Worm (Caenorhabditis elegans) whole organism, midembryonic: ENCODE results near the gene idpp-13.

Source experiments
- T22C8.4 ChIP-seq: fragments of 200-800 bp; sonication (Bioruptor generic); IDR thresholded peaks from 2 replicates; pipeline ENCODE4 v1.3.6; 2022; ENCODE audit warnings: missing genetic modification characterization, missing compliant biosample characterization
- cog-1 ChIP-seq: sonication (generic microtip); optimal IDR thresholded peaks from 2 replicates; lab custom pipeline; 2016; ENCODE audit warnings: missing genetic modification characterization, missing compliant biosample characterization
- klf-2 ChIP-seq: fragments of 200-800 bp; sonication (Bioruptor generic); conservative IDR thresholded peaks from 2 replicates; pipeline ENCODE4 v1.3.6; 2022; ENCODE audit warnings: missing genetic modification reagents, missing genetic modification characterization, missing compliant biosample characterization
- med-1 ChIP-seq: sonication (generic microtip); optimal IDR thresholded peaks from 2 replicates; lab custom pipeline; 2017; ENCODE audit warnings: missing genetic modification characterization, mild to moderate bottlenecking, missing compliant biosample characterization, antibody characterized with exemption, missing genetic modification reagents; ENCODE audit not compliant: insufficient read depth
- tab-1 ChIP-seq: fragments of 200-800 bp; sonication (Bioruptor generic); IDR thresholded peaks from 2 replicates; pipeline ENCODE4 v1.3.6; 2022; ENCODE audit warnings: missing genetic modification characterization, missing compliant biosample characterization
- ztf-23 ChIP-seq: fragments of 200-800 bp; sonication (Bioruptor generic); IDR thresholded peaks from 2 replicates; pipeline ENCODE4 v1.3.6; 2022; ENCODE audit warnings: missing genetic modification reagents, missing genetic modification characterization, missing compliant biosample characterization
- ztf-29 ChIP-seq: fragments of 200-800 bp; sonication (Bioruptor generic); IDR thresholded peaks from 2 replicates; pipeline ENCODE4 v1.3.6; 2022; ENCODE audit warnings: missing genetic modification reagents, missing genetic modification characterization, missing compliant biosample characterization

DNA sequence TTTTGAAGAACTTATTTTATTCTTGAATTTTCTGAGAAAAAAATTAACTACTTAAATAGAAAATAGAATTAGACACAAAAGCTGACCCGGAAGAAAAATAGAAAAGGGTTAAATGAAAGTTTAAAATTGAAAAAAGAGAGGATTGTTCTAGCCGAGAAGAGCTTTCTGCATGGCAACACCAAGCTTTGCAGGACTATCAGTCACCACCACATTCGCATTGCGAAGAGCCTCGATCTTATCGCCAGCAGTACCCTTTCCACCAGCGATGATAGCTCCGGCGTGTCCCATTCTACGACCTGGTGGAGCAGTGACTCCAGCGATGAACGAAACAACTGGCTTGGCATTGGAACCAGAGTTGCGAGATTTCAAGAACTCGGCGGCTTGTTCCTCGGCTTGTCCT lies 16.7 kb downstream of the idpp-13 start:
- no peak for TF ChIP-seq ztf-23
- TF ChIP-seq ztf-29 = no peak
- TF ChIP-seq cog-1 = no peak
- TF ChIP-seq tab-1 (GFP tag; lab: Robert Waterston, UW) = no peak
- TF ChIP-seq klf-2 (GFP tag; lab: Robert Waterston, UW) = no peak
- no peak for TF ChIP-seq T22C8.4 (GFP tag; lab: Robert Waterston, UW)
- no peak for TF ChIP-seq med-1
